Fruit fly (Drosophila melanogaster) S2 (cell line): Measurements from ENCODE around the gene CG34296.

Source experiments
- CG8478 ChIP-seq: fragments of >200 bp; optimal IDR thresholded peaks from 2 replicates; lab custom pipeline; 2018
- CTCF ChIP-seq, 2 experiments: fragments of >200 bp; optimal IDR thresholded peaks; 2 replicates each; lab custom pipeline; 2018

DNA sequence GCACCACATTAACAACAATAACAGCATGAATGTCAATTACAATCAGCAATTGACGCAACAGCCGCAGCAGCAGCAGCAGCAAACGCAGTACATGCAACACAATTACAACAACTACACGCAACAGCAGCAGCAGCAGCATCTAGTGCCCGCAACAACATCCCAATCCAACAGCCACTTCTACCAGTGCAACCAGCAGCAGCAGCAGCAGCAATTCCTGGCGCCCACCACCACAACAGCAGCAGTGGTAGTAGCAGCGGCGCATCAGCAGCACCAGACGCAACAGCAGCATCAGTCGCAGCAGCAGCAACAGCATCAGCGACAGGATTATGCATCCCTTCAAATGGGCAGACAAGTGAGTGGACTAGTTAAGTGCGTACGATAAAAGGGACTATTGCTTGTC, 44.9 kb downstream of the CG34296 start:
- TF ChIP-seq CG8478 (lab: Kevin White, UChicago) (no peak), CTCF (optimal IDR thresholded peaks at IDR 0.05; lab: Kevin White, UChicago) (no peak)
